Worm (Caenorhabditis elegans) whole organism, L1 larva: ENCODE data around the gene ddx-23.

Experiments
- ceh-88 ChIP-seq: fragments of 200-800 bp; sonication (Bioruptor generic); IDR thresholded peaks from 2 replicates; pipeline ENCODE4 v1.3.6; 2022; ENCODE audit warnings: missing genetic modification characterization, missing compliant biosample characterization
- snpc-4 ChIP-seq: fragments of 150-350 bp; optimal IDR thresholded peaks from 2 replicates; lab custom pipeline; 2014; ENCODE audit warnings: missing biosample characterization, missing genetic modification characterization
- zag-1 ChIP-seq: fragments of 150-350 bp; optimal IDR thresholded peaks from 2 replicates; lab custom pipeline; 2014; ENCODE audit warnings: missing biosample characterization, missing genetic modification characterization

DNA sequence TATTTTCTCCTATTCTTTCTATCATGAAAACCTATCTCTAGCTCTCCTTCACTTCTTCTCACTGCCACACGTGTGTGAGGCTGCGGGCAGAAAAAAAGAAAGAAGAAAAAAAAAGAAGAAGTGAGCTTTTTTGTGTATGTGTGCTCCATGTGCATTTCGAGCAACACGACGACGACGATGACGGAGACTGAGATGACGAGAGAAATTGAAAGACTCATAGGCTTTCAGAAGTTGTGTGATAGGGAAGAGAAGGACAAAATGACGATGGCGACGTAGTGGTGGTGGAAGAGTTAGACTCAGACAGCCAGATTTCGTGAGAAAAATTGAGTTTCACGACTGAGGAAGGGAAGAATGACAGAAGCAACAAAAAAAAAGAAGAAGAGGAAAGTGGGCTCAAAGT, 7.6 kb downstream of the ddx-23 start:
- TF ChIP-seq zag-1 (tag; lab: Kevin White, UChicago) = peak; percentile 40
- no peak for TF ChIP-seq snpc-4 (tag; lab: Kevin White, UChicago)
- TF ChIP-seq ceh-88 (GFP tag; lab: Robert Waterston, UW) = 0 out of 2 replicates have a peak, but pooled peaks have one; percentile 26
